Worm (Caenorhabditis elegans) whole organism, L4 larva: ENCODE results near the gene F41E7.2.

Source experiments
- F10B5.3 ChIP-seq: sonication (generic microtip); optimal IDR thresholded peaks from 2 replicates; lab custom pipeline; 2016; ENCODE audit warnings: mild to moderate bottlenecking, missing genetic modification characterization, missing compliant biosample characterization
- lin-39 ChIP-seq: fragments of 150-350 bp; optimal IDR thresholded peaks from 2 replicates; lab custom pipeline; 2014; ENCODE audit warnings: missing biosample characterization, missing genetic modification reagents, missing genetic modification characterization
- lir-3 ChIP-seq: sonication (generic microtip); optimal IDR thresholded peaks from 2 replicates; lab custom pipeline; 2016; ENCODE audit warnings: mild to moderate bottlenecking, missing genetic modification characterization, missing compliant biosample characterization
- nhr-11 ChIP-seq: fragments of 150-350 bp; optimal IDR thresholded peaks from 2 replicates; lab custom pipeline; 2014; ENCODE audit warnings: missing biosample characterization, missing genetic modification characterization
- unc-62 ChIP-seq, 3 experiments: fragments of 150-350 bp in 1 of 3; sonication (generic microtip); optimal IDR thresholded peaks in 2 of 3; peaks in 1 of 3; 1 replicate in 1 of 3; 2 replicates in 2 of 3; lab custom pipeline; 2014 to 2017; ENCODE audit warnings: missing biosample characterization in 3 of 3, missing genetic modification characterization in 3 of 3, missing genetic modification reagents in 3 of 3, missing genotype in 1 of 3
- vab-7 ChIP-seq: fragments of 200-800 bp; sonication (Bioruptor generic); IDR thresholded peaks from 2 replicates; pipeline ENCODE4 v1.3.6; 2022; ENCODE audit warnings: missing genetic modification reagents, missing genetic modification characterization, missing compliant biosample characterization
- zag-1 ChIP-seq: fragments of 150-350 bp; optimal IDR thresholded peaks from 2 replicates; lab custom pipeline; 2014; ENCODE audit warnings: missing biosample characterization, missing genetic modification characterization
- zip-11 ChIP-seq: fragments of 200-800 bp; sonication (Bioruptor generic); IDR thresholded peaks from 2 replicates; pipeline ENCODE4 v1.3.6; 2022; ENCODE audit warnings: missing genetic modification characterization, missing compliant biosample characterization
- ztf-11 ChIP-seq: fragments of 150-350 bp; optimal IDR thresholded peaks from 2 replicates; lab custom pipeline; 2014; ENCODE audit warnings: missing biosample characterization, missing genetic modification characterization

- TF ChIP-seq zip-11 (GFP tag; lab: Robert Waterston, UW) (no peak), ztf-11 (tag; lab: Kevin White, UChicago) (no peak), lin-39 (no peak), F10B5.3 (tag; lab: Kevin White, UChicago) (no peak), nhr-11 (tag; lab: Kevin White, UChicago) (no peak), lir-3 (tag; lab: Kevin White, UChicago) (no peak), unc-62 (GFP tag; optimal IDR thresholded peaks at IDR 0.05 in 1 of 2; lab: Kevin White, UChicago) (no peak), unc-62 (tag; optimal IDR thresholded peaks at IDR 0.05; lab: Kevin White, UChicago) (no peak), vab-7 (no peak), zag-1 (tag; lab: Kevin White, UChicago) (no peak)
These were observed 36.9 kb downstream of the F41E7.2 start, which contains the start of gene F41E7.6 for ce11 chrX:10310366-10310765.
